Worm (Caenorhabditis elegans) whole organism, L1 larva: ENCODE results near the gene T21D12.14.

ENCODE experiments used
- C16A3.4 ChIP-seq: fragments of 150-350 bp; optimal IDR thresholded peaks from 2 replicates; lab custom pipeline; 2014; ENCODE audit warnings: missing biosample characterization, missing genetic modification characterization
- C34B4.2 ChIP-seq: sonication (generic microtip); optimal IDR thresholded peaks from 2 replicates; lab custom pipeline; 2017; ENCODE audit warnings: mild to moderate bottlenecking, missing genetic modification characterization, missing compliant biosample characterization
- Y116A8C.19 ChIP-seq: sonication (generic microtip); optimal IDR thresholded peaks from 2 replicates; lab custom pipeline; 2016; ENCODE audit warnings: missing compliant biosample characterization, missing genetic modification characterization, borderline replicate concordance
- aha-1 ChIP-seq: fragments of 150-350 bp; optimal IDR thresholded peaks from 2 replicates; lab custom pipeline; 2014; ENCODE audit warnings: missing biosample characterization, missing genetic modification characterization
- alr-1 ChIP-seq: fragments of 200-800 bp; sonication (Bioruptor generic); optimal IDR thresholded peaks from 2 replicates; lab custom pipeline; 2018; ENCODE audit warnings: borderline replicate concordance, mild to moderate bottlenecking, missing genetic modification characterization, missing compliant biosample characterization
- aly-2 ChIP-seq: fragments of 150-350 bp; optimal IDR thresholded peaks from 2 replicates; lab custom pipeline; 2014; ENCODE audit warnings: missing biosample characterization, missing genetic modification characterization
- ama-1 ChIP-seq: fragments of 150-350 bp; optimal IDR thresholded peaks from 2 replicates; lab custom pipeline; 2014
- blmp-1 ChIP-seq: fragments of 150-350 bp; optimal IDR thresholded peaks from 2 replicates; lab custom pipeline; 2014; ENCODE audit warnings: missing biosample characterization, missing genetic modification characterization
- ceh-8 ChIP-seq: fragments of 200-800 bp; sonication (Bioruptor generic); optimal IDR thresholded peaks from 2 replicates; lab custom pipeline; 2018; ENCODE audit warnings: mild to moderate bottlenecking, missing genetic modification characterization, moderate library complexity, missing compliant biosample characterization
- ceh-82 ChIP-seq, 3 experiments: fragments of 150-350 bp in 1 of 3; sonication (generic microtip) in 2 of 3; optimal IDR thresholded peaks; 2 replicates each; lab custom pipeline; 2014 to 2017; ENCODE audit warnings: missing biosample characterization in 3 of 3, missing genetic modification characterization in 3 of 3
- ceh-88 ChIP-seq: fragments of 200-800 bp; sonication (Bioruptor generic); IDR thresholded peaks from 2 replicates; pipeline ENCODE4 v1.3.6; 2022; ENCODE audit warnings: missing genetic modification characterization, missing compliant biosample characterization
- dsc-1 ChIP-seq: sonication (generic microtip); optimal IDR thresholded peaks from 2 replicates; lab custom pipeline; 2016; ENCODE audit warnings: mild to moderate bottlenecking, missing genetic modification characterization, missing compliant biosample characterization
- efl-1 ChIP-seq, 4 experiments: fragments of 150-350 bp; optimal IDR thresholded peaks in 3 of 4; peaks in 1 of 4; 1 replicate in 1 of 4; 2 replicates in 3 of 4; lab custom pipeline; 2014; ENCODE audit warnings: missing biosample characterization in 2 of 4, missing genetic modification characterization in 2 of 4, missing genetic modification reagents in 2 of 4
- efl-3 ChIP-seq: fragments of 200-800 bp; sonication (Bioruptor generic); optimal IDR thresholded peaks from 2 replicates; lab custom pipeline; 2018; ENCODE audit warnings: mild to moderate bottlenecking, missing genetic modification characterization, missing compliant biosample characterization
- egl-27 ChIP-seq, 2 experiments: fragments of 150-350 bp in 1 of 2; sonication (generic microtip); optimal IDR thresholded peaks; 3 replicates each; lab custom pipeline; 2017 to 2018; ENCODE audit warnings: missing biosample characterization in 2 of 2, missing genetic modification characterization in 2 of 2, missing genetic modification reagents in 2 of 2
- elt-2 ChIP-seq: sonication (generic microtip); optimal IDR thresholded peaks from 2 replicates; lab custom pipeline; 2016; ENCODE audit warnings: missing genetic modification characterization, mild to moderate bottlenecking, inconsistent platforms, missing compliant biosample characterization, missing genetic modification reagents
- elt-3 ChIP-seq, 6 experiments: fragments of 150-350 bp in 1 of 6; sonication (generic microtip); optimal IDR thresholded peaks; 2 replicates each; lab custom pipeline; 2017 to 2018; ENCODE audit warnings: missing biosample characterization in 6 of 6, missing genetic modification characterization in 6 of 6, inconsistent platforms in 1 of 6
- ets-5 ChIP-seq: fragments of 200-800 bp; sonication (Bioruptor generic); IDR thresholded peaks from 2 replicates; pipeline ENCODE4 v1.3.6; 2022; ENCODE audit warnings: missing genetic modification characterization, missing compliant biosample characterization
- fkh-10 ChIP-seq: sonication (generic microtip); optimal IDR thresholded peaks from 2 replicates; lab custom pipeline; 2017; ENCODE audit warnings: missing biosample characterization, missing genetic modification reagents, missing genetic modification characterization
- fkh-8 ChIP-seq: sonication (generic microtip); optimal IDR thresholded peaks from 2 replicates; lab custom pipeline; 2016; ENCODE audit warnings: mild to moderate bottlenecking, missing genetic modification characterization, missing compliant biosample characterization
- grh-1 ChIP-seq: fragments of 200-800 bp; sonication (Bioruptor generic); IDR thresholded peaks from 2 replicates; pipeline ENCODE4 v1.3.6; 2022; ENCODE audit warnings: missing genetic modification reagents, missing genetic modification characterization, missing compliant biosample characterization
- hlh-17 ChIP-seq: fragments of 200-800 bp; sonication (Bioruptor generic); optimal IDR thresholded peaks from 2 replicates; lab custom pipeline; 2018; ENCODE audit warnings: missing genetic modification characterization, mild to moderate bottlenecking, missing compliant biosample characterization, moderate library complexity, borderline replicate concordance
- hlh-4 ChIP-seq: sonication (generic microtip); optimal IDR thresholded peaks from 2 replicates; lab custom pipeline; 2016; ENCODE audit warnings: mild to moderate bottlenecking, missing genetic modification characterization, missing compliant biosample characterization
- isw-1 ChIP-seq: fragments of 200-800 bp; sonication (Bioruptor generic); IDR thresholded peaks from 2 replicates; pipeline ENCODE4 v1.3.6; 2022; ENCODE audit warnings: missing genetic modification characterization, missing compliant biosample characterization
- jun-1 ChIP-seq: fragments of 150-350 bp; optimal IDR thresholded peaks from 2 replicates; lab custom pipeline; 2014; ENCODE audit warnings: missing biosample characterization, missing genetic modification reagents, missing genetic modification characterization
- lin-13 ChIP-seq: fragments of 150-350 bp; optimal IDR thresholded peaks from 2 replicates; lab custom pipeline; 2014; ENCODE audit warnings: missing biosample characterization, missing genetic modification reagents, missing genetic modification characterization
- lin-35 ChIP-seq, 2 experiments: fragments of 150-350 bp; optimal IDR thresholded peaks; 2 replicates each; lab custom pipeline; 2014; ENCODE audit warnings: missing biosample characterization in 2 of 2, missing genetic modification characterization in 2 of 2, missing genetic modification reagents in 2 of 2
- lin-39 ChIP-seq: fragments of 150-350 bp; optimal IDR thresholded peaks from 2 replicates; lab custom pipeline; 2014; ENCODE audit warnings: missing biosample characterization, missing genetic modification reagents, missing genetic modification characterization
- mab-9 ChIP-seq: fragments of 200-800 bp; sonication (Bioruptor generic); IDR thresholded peaks from 2 replicates; pipeline ENCODE4 v1.3.6; 2022; ENCODE audit warnings: missing genetic modification reagents, missing genetic modification characterization, missing compliant biosample characterization
- mef-2 ChIP-seq: fragments of 150-350 bp; optimal IDR thresholded peaks from 2 replicates; lab custom pipeline; 2014; ENCODE audit warnings: missing biosample characterization, missing genetic modification characterization
- mep-1 ChIP-seq: fragments of 150-350 bp; optimal IDR thresholded peaks from 2 replicates; lab custom pipeline; 2014; ENCODE audit warnings: missing biosample characterization, missing genetic modification characterization
- nhr-11 ChIP-seq: fragments of 150-350 bp; optimal IDR thresholded peaks from 2 replicates; lab custom pipeline; 2014; ENCODE audit warnings: missing biosample characterization, missing genetic modification characterization
- nhr-12 ChIP-seq: sonication (generic microtip); optimal IDR thresholded peaks from 2 replicates; lab custom pipeline; 2017; ENCODE audit warnings: missing biosample characterization, missing genetic modification characterization
- nhr-19 ChIP-seq: fragments of 200-800 bp; sonication (Bioruptor generic); conservative IDR thresholded peaks from 2 replicates; pipeline ENCODE4 v1.3.6; 2022; ENCODE audit warnings: missing genetic modification characterization, missing compliant biosample characterization
- nhr-20 ChIP-seq: sonication (generic microtip); optimal IDR thresholded peaks from 2 replicates; lab custom pipeline; 2016; ENCODE audit warnings: mild to moderate bottlenecking, missing genetic modification characterization, missing compliant biosample characterization
- nhr-237 ChIP-seq: fragments of 150-350 bp; optimal IDR thresholded peaks from 2 replicates; lab custom pipeline; 2014; ENCODE audit warnings: missing biosample characterization, missing genetic modification characterization
- nhr-28 ChIP-seq: fragments of 150-350 bp; optimal IDR thresholded peaks from 2 replicates; lab custom pipeline; 2014; ENCODE audit warnings: missing biosample characterization, missing genetic modification characterization
- nhr-71 ChIP-seq: sonication (generic microtip); optimal IDR thresholded peaks from 2 replicates; lab custom pipeline; 2016; ENCODE audit warnings: mild to moderate bottlenecking, missing genetic modification characterization, moderate library complexity, missing compliant biosample characterization
- nhr-84 ChIP-seq: sonication (generic microtip); optimal IDR thresholded peaks from 2 replicates; lab custom pipeline; 2017; ENCODE audit warnings: missing biosample characterization, missing genetic modification characterization
- nhr-90 ChIP-seq: sonication (generic microtip); optimal IDR thresholded peaks from 2 replicates; lab custom pipeline; 2016; ENCODE audit warnings: mild to moderate bottlenecking, missing genetic modification characterization, missing compliant biosample characterization; ENCODE audit not compliant: poor library complexity
- pag-3 ChIP-seq: sonication (generic microtip); optimal IDR thresholded peaks from 2 replicates; lab custom pipeline; 2017; ENCODE audit warnings: missing genetic modification characterization, mild to moderate bottlenecking, missing compliant biosample characterization, antibody characterized with exemption, borderline replicate concordance; ENCODE audit not compliant: insufficient read depth
- pax-3 ChIP-seq: fragments of 200-800 bp; sonication (Bioruptor generic); optimal IDR thresholded peaks from 2 replicates; lab custom pipeline; 2018; ENCODE audit warnings: mild to moderate bottlenecking, missing genetic modification characterization, moderate library complexity, missing compliant biosample characterization
- pqm-1 ChIP-seq: sonication (generic microtip); optimal IDR thresholded peaks from 3 replicates; lab custom pipeline; 2017; ENCODE audit warnings: missing biosample characterization, missing genetic modification characterization
- rnt-1 ChIP-seq: sonication (generic microtip); optimal IDR thresholded peaks from 2 replicates; lab custom pipeline; 2016; ENCODE audit warnings: mild to moderate bottlenecking, missing genetic modification characterization, moderate library complexity, missing compliant biosample characterization
- skn-1 ChIP-seq: fragments of 150-350 bp; optimal IDR thresholded peaks from 2 replicates; lab custom pipeline; 2014; ENCODE audit warnings: missing biosample characterization, missing genetic modification characterization
- sptf-1 ChIP-seq: fragments of 150-350 bp; optimal IDR thresholded peaks from 2 replicates; lab custom pipeline; 2014; ENCODE audit warnings: missing biosample characterization, missing genetic modification characterization
- sup-37 ChIP-seq: fragments of 200-800 bp; sonication (Bioruptor generic); optimal IDR thresholded peaks from 2 replicates; lab custom pipeline; 2018; ENCODE audit warnings: mild to moderate bottlenecking, missing genetic modification characterization, missing compliant biosample characterization
- tbx-2 ChIP-seq: sonication (generic microtip); optimal IDR thresholded peaks from 2 replicates; lab custom pipeline; 2016; ENCODE audit warnings: missing genetic modification characterization, missing compliant biosample characterization
- tlp-1 ChIP-seq: fragments of 150-350 bp; optimal IDR thresholded peaks from 2 replicates; lab custom pipeline; 2014; ENCODE audit warnings: missing biosample characterization, missing genetic modification characterization
- unc-130 ChIP-seq: fragments of 150-350 bp; optimal IDR thresholded peaks from 2 replicates; lab custom pipeline; 2017; ENCODE audit warnings: missing biosample characterization, missing genetic modification characterization, inconsistent platforms
- unc-62 ChIP-seq: fragments of 150-350 bp; optimal IDR thresholded peaks from 2 replicates; lab custom pipeline; 2014; ENCODE audit warnings: missing biosample characterization, missing genetic modification reagents, missing genetic modification characterization
- unc-86 ChIP-seq: sonication (generic microtip); optimal IDR thresholded peaks from 2 replicates; lab custom pipeline; 2016; ENCODE audit warnings: missing genetic modification characterization, missing compliant biosample characterization
- ztf-4 ChIP-seq: fragments of 150-350 bp; optimal IDR thresholded peaks from 2 replicates; lab custom pipeline; 2014; ENCODE audit warnings: missing biosample characterization, missing genetic modification characterization

The T21D12.14 gene

ce11 chrIV:295734-296201 lies 7.8 kb upstream of the T21D12.14 start:
- TF ChIP-seq nhr-19 (GFP tag; lab: Robert Waterston, UW), result peak; percentile 46; the same call in 1 of the 2 replicates
- TF ChIP-seq aha-1, result no peak
- TF ChIP-seq efl-1 (optimal IDR thresholded peaks at IDR 0.05; lab: Kevin White, UChicago), result no peak
- peak in 1 of 2 experiments; percentile 70 for TF ChIP-seq efl-1 (GFP tag; optimal IDR thresholded peaks at IDR 0.05 in 1 of 2; lab: Kevin White, UChicago)
- TF ChIP-seq nhr-71 (tag; lab: Kevin White, UChicago), result peak; percentile 70
- TF ChIP-seq ztf-4, result no peak
- no peak for TF ChIP-seq unc-130 (tag; lab: Kevin White, UChicago)
- no peak for TF ChIP-seq nhr-11 (tag; lab: Kevin White, UChicago)
- TF ChIP-seq rnt-1 (tag; lab: Kevin White, UChicago), result no peak
- TF ChIP-seq elt-2 (tag; lab: Kevin White, UChicago), result peak; percentile 81
- no peak for TF ChIP-seq hlh-4 (tag; lab: Kevin White, UChicago)
- no peak for TF ChIP-seq hlh-17 (GFP tag; lab: Kevin White, UChicago)
- peak; percentile 18 for TF ChIP-seq pax-3
- TF ChIP-seq C16A3.4 (tag; lab: Kevin White, UChicago), result no peak
- TF ChIP-seq lin-35 (GFP tag; optimal IDR thresholded peaks at IDR 0.05; lab: Kevin White, UChicago), result peak in 1 of 2 experiments; percentile 76
- TF ChIP-seq jun-1 (tag; lab: Kevin White, UChicago), result peak; percentile 20
- TF ChIP-seq Y116A8C.19 (tag; lab: Kevin White, UChicago), result no peak
- no peak for TF ChIP-seq ets-5 (GFP tag; lab: Robert Waterston, UW)
- no peak for TF ChIP-seq egl-27 (tag; optimal IDR thresholded peaks at IDR 0.05; lab: Kevin White, UChicago)
- peak; percentile 1 for TF ChIP-seq lin-13
- peak; percentile 28 for TF ChIP-seq tbx-2
- no peak for TF ChIP-seq pag-3 (tag; lab: Kevin White, UChicago)
- no peak for TF ChIP-seq C34B4.2 (tag; lab: Kevin White, UChicago)
- TF ChIP-seq sptf-1 (tag; lab: Kevin White, UChicago), result no peak
- no peak for TF ChIP-seq unc-86 (tag; lab: Kevin White, UChicago)
- no peak for TF ChIP-seq skn-1 (tag; lab: Kevin White, UChicago)
- no peak for TF ChIP-seq isw-1
- TF ChIP-seq blmp-1 (tag; lab: Kevin White, UChicago), result no peak
- TF ChIP-seq ceh-8, result no peak
- TF ChIP-seq lin-39 (tag; lab: Kevin White, UChicago), result no peak
- no peak for TF ChIP-seq pqm-1 (tag; lab: Kevin White, UChicago)
- TF ChIP-seq alr-1 (tag; lab: Kevin White, UChicago), result no peak
- no peak for TF ChIP-seq aly-2 (tag; lab: Kevin White, UChicago)
- TF ChIP-seq nhr-28, result no peak
- TF ChIP-seq fkh-8, result no peak
- TF ChIP-seq fkh-10 (GFP tag; lab: Kevin White, UChicago), result no peak
- TF ChIP-seq nhr-90 (tag; lab: Kevin White, UChicago), result peak; percentile 47
- no peak for TF ChIP-seq tlp-1 (tag; lab: Kevin White, UChicago)
- no peak for TF ChIP-seq nhr-84 (tag; lab: Kevin White, UChicago)
- TF ChIP-seq unc-62 (GFP tag; lab: Kevin White, UChicago), result no peak
- no peak for TF ChIP-seq ama-1 (lab: Kevin White, UChicago)
- TF ChIP-seq nhr-20, result peak; percentile 70
- no peak for TF ChIP-seq ceh-82 (tag; optimal IDR thresholded peaks at IDR 0.05; lab: Kevin White, UChicago)
- no peak for TF ChIP-seq efl-3
- TF ChIP-seq mef-2 (tag; lab: Kevin White, UChicago), result no peak
- TF ChIP-seq dsc-1 (tag; lab: Kevin White, UChicago), result no peak
- TF ChIP-seq mab-9, result no peak
- TF ChIP-seq ceh-88 (GFP tag; lab: Robert Waterston, UW), result no peak
- TF ChIP-seq sup-37 (GFP tag; lab: Kevin White, UChicago), result no peak
- TF ChIP-seq nhr-237 (tag; lab: Kevin White, UChicago), result no peak
- no peak for TF ChIP-seq grh-1 (GFP tag; lab: Robert Waterston, UW)
- no peak for TF ChIP-seq nhr-12 (tag; lab: Kevin White, UChicago)
- peak in 2 of 6 experiments; percentile 37 to 45 for TF ChIP-seq elt-3 (tag; optimal IDR thresholded peaks at IDR 0.05; lab: Kevin White, UChicago)
- no peak for TF ChIP-seq mep-1
